Worm (Caenorhabditis elegans): Measurements from ENCODE around the gene lntl-1.
A peak's percentile ranks its signal among the peaks of the same experiment; 100 is the strongest.

Gene lntl-1

DNA sequence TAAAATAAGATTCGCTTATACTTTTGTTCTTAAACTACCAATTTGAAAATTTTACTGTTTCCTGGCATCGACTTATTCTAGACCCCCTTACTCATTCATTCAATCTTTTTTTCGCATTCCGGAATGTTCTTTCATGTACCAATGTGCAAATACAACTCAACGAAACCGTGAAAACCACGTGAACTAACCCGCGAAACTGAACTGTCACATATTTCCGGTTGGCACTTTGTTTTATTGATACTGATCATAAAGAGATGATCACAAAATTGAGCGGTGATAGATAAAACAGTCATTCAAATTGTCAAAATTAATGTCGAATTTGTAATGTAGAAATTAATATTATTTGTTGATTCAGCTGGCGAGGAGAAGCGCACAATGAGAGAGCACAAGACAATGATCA is 51.0 kb downstream of the lntl-1 start:
- TF ChIP-seq sem-2 (GFP tag; optimal IDR thresholded peaks at IDR 0.05) (no peak), mep-1 (tag; optimal IDR thresholded peaks at IDR 0.05) (no peak), flh-1 (GFP tag; optimal IDR thresholded peaks at IDR 0.05) (no peak), nhr-12 (tag; optimal IDR thresholded peaks at IDR 0.05) (no peak), ces-1 (GFP tag; optimal IDR thresholded peaks at IDR 0.05) (no peak), hlh-1 (tag; optimal IDR thresholded peaks at IDR 0.05) (no peak), ceh-39 (tag; optimal IDR thresholded peaks at IDR 0.05) (no peak), M03D4.4 (tag; optimal IDR thresholded peaks at IDR 0.05) (no peak)

ce11 chrIV:5754821-5755220 is 52.1 kb downstream of the lntl-1 start:
- TF ChIP-seq ham-2 (GFP tag; optimal IDR thresholded peaks at IDR 0.05) (no peak), elt-1 (tag; optimal IDR thresholded peaks at IDR 0.05; ENCODE audit: borderline replicate concordance, insufficient read depth) (no peak), elt-3 (tag; optimal IDR thresholded peaks at IDR 0.05) (no peak), mls-2 (tag; optimal IDR thresholded peaks at IDR 0.05) (peak; percentile 13), nhr-76 (tag; optimal IDR thresholded peaks at IDR 0.05) (no peak), snpc-4 (tag; optimal IDR thresholded peaks at IDR 0.05) (no peak), ceh-39 (tag; optimal IDR thresholded peaks at IDR 0.05) (no peak), bed-3 (GFP tag; optimal IDR thresholded peaks at IDR 0.05) (no peak), ceh-83 (GFP tag; optimal IDR thresholded peaks at IDR 0.05) (no peak), mep-1 (tag; optimal IDR thresholded peaks at IDR 0.05) (no peak), mab-5 (tag; optimal IDR thresholded peaks at IDR 0.05) (no peak), ces-1 (GFP tag; optimal IDR thresholded peaks at IDR 0.05) (peak; percentile 56), sem-2 (GFP tag; optimal IDR thresholded peaks at IDR 0.05) (no peak), flh-1 (GFP tag; optimal IDR thresholded peaks at IDR 0.05) (no peak)

ce11 chrIV:5753954-5754543 is 52.8 kb downstream of the lntl-1 start:
- TF ChIP-seq pha-4 (tag; optimal IDR thresholded peaks at IDR 0.05) (peak; percentile 76), drap-1 (GFP tag; optimal IDR thresholded peaks at IDR 0.05) (no peak), ztf-11 (tag; optimal IDR thresholded peaks at IDR 0.05) (no peak), unc-120 (tag; optimal IDR thresholded peaks at IDR 0.05; ENCODE audit: poor library complexity, severe bottlenecking) (peak; percentile 76), hlh-1 (tag; optimal IDR thresholded peaks at IDR 0.05) (peak; percentile 17), nhr-2 (tag; optimal IDR thresholded peaks at IDR 0.05) (peak; percentile 23), lsy-2 (tag; optimal IDR thresholded peaks at IDR 0.05) (peak; percentile 32), sptf-1 (tag; optimal IDR thresholded peaks at IDR 0.05) (peak; percentile 11), ces-1 (GFP tag; optimal IDR thresholded peaks at IDR 0.05) (peak; percentile 36), lin-13 (tag; optimal IDR thresholded peaks at IDR 0.05) (peak; percentile 37), nhr-237 (tag; optimal IDR thresholded peaks at IDR 0.05) (peak; percentile 76), elt-1 (tag; optimal IDR thresholded peaks at IDR 0.05; ENCODE audit: borderline replicate concordance, insufficient read depth) (peak; percentile 14), mep-1 (tag; optimal IDR thresholded peaks at IDR 0.05) (peak; percentile 60), tbx-8 (GFP tag; optimal IDR thresholded peaks at IDR 0.05) (no peak), bed-3 (GFP tag; optimal IDR thresholded peaks at IDR 0.05) (no peak), unc-62 (GFP tag; optimal IDR thresholded peaks at IDR 0.05) (peak; percentile 59), elt-3 (tag; optimal IDR thresholded peaks at IDR 0.05) (peak; percentile 30)

ce11 chrIV:5753253-5753652 is 53.6 kb downstream of the lntl-1 start:
- peak; percentile 59 for TF ChIP-seq nhr-237 (tag; optimal IDR thresholded peaks at IDR 0.05)
- TF ChIP-seq unc-120 (tag; optimal IDR thresholded peaks at IDR 0.05; ENCODE audit: poor library complexity, severe bottlenecking): peak; percentile 42
- no peak for TF ChIP-seq drap-1 (GFP tag; optimal IDR thresholded peaks at IDR 0.05)
- TF ChIP-seq mls-2 (tag; optimal IDR thresholded peaks at IDR 0.05): peak; percentile 4
- TF ChIP-seq nhr-28 (tag; optimal IDR thresholded peaks at IDR 0.05): peak; percentile 42
- peak; percentile 19 for TF ChIP-seq mep-1 (tag; optimal IDR thresholded peaks at IDR 0.05)

- TF ChIP-seq elt-3 (tag; optimal IDR thresholded peaks at IDR 0.05) (no peak), ham-2 (GFP tag; optimal IDR thresholded peaks at IDR 0.05) (no peak), snpc-4 (tag; optimal IDR thresholded peaks at IDR 0.05) (no peak), ces-1 (GFP tag; optimal IDR thresholded peaks at IDR 0.05) (no peak), elt-1 (tag; optimal IDR thresholded peaks at IDR 0.05; ENCODE audit: borderline replicate concordance, insufficient read depth) (no peak), lsy-2 (tag; optimal IDR thresholded peaks at IDR 0.05) (no peak)
Measured at ce11 chrIV:5752704-5753103, 54.2 kb downstream of the lntl-1 start.
